Fruit fly (Drosophila melanogaster) whole organism, embryonic: ENCODE data around the gene hd.

Source experiments
- Adf1 ChIP-seq: fragments of 200-800 bp; sonication (Bioruptor generic); IDR thresholded peaks from 2 replicates; pipeline ENCODE4 v1.3.6; 2022; ENCODE audit warnings: missing biosample characterization, missing genetic modification characterization
- BEAF-32 ChIP-seq: fragments of 200-800 bp; sonication (Bioruptor generic); optimal IDR thresholded peaks from 3 replicates; lab custom pipeline; 2017; ENCODE audit warnings: missing biosample characterization, missing genetic modification characterization, mild to moderate bottlenecking, moderate library complexity, missing genetic modification reagents
- CG10274 ChIP-seq: fragments of 200-800 bp; sonication (Bioruptor generic); optimal IDR thresholded peaks from 3 replicates; lab custom pipeline; 2017; ENCODE audit warnings: missing biosample characterization, mild to moderate bottlenecking, missing genetic modification characterization
- CG11247 ChIP-seq: fragments of 200-800 bp; sonication (Bioruptor generic); IDR thresholded peaks from 2 replicates; pipeline ENCODE4 v1.3.6; 2022; ENCODE audit warnings: missing biosample characterization, missing genetic modification characterization
- CG14667 ChIP-seq: fragments of 200-800 bp; sonication (Bioruptor generic); IDR thresholded peaks from 2 replicates; pipeline ENCODE4 v1.3.6; 2022; ENCODE audit warnings: missing biosample characterization, missing genetic modification characterization
- CG1529 ChIP-seq: fragments of 200-800 bp; sonication (Bioruptor generic); optimal IDR thresholded peaks from 3 replicates; lab custom pipeline; 2018; ENCODE audit warnings: missing biosample characterization, missing genetic modification characterization
- CG1602 ChIP-seq: fragments of 200-800 bp; sonication (Bioruptor generic); optimal IDR thresholded peaks from 3 replicates; lab custom pipeline; 2016; ENCODE audit warnings: missing biosample characterization, missing genetic modification characterization
- CG17802 ChIP-seq: fragments of 200-800 bp; sonication (Bioruptor generic); optimal IDR thresholded peaks from 2 replicates; lab custom pipeline; 2018; ENCODE audit warnings: missing biosample characterization, mild to moderate bottlenecking, missing genetic modification characterization, moderate library complexity
- CG18619 ChIP-seq: fragments of 200-800 bp; sonication (Bioruptor generic); optimal IDR thresholded peaks from 3 replicates; lab custom pipeline; 2017; ENCODE audit warnings: missing biosample characterization, mild to moderate bottlenecking, missing genetic modification characterization
- CG2120 ChIP-seq: fragments of 200-800 bp; sonication (Bioruptor generic); optimal IDR thresholded peaks from 3 replicates; lab custom pipeline; 2016; ENCODE audit warnings: missing biosample characterization, missing genetic modification characterization
- CG6813 ChIP-seq: fragments of 200-800 bp; sonication (Bioruptor generic); optimal IDR thresholded peaks from 2 replicates; lab custom pipeline; 2017; ENCODE audit warnings: missing biosample characterization, missing genetic modification characterization, mild to moderate bottlenecking, moderate library complexity, missing genetic modification reagents
- CG7987 ChIP-seq: fragments of 200-800 bp; sonication (Bioruptor generic); optimal IDR thresholded peaks from 2 replicates; lab custom pipeline; 2018; ENCODE audit warnings: missing biosample characterization, mild to moderate bottlenecking, missing genetic modification characterization, moderate library complexity
- CoRest ChIP-seq: fragments of 200-800 bp; sonication (Bioruptor generic); optimal IDR thresholded peaks from 3 replicates; lab custom pipeline; 2018; ENCODE audit warnings: missing biosample characterization, mild to moderate bottlenecking, missing genetic modification characterization, moderate library complexity
- Ets65A ChIP-seq: fragments of 200-800 bp; sonication (Bioruptor generic); peaks from one replicate; lab custom pipeline; 2016; ENCODE audit warnings: missing biosample characterization, missing genetic modification characterization
- Ets97D ChIP-seq: fragments of 200-800 bp; sonication (Bioruptor generic); optimal IDR thresholded peaks from 3 replicates; lab custom pipeline; 2016; ENCODE audit warnings: missing biosample characterization, missing genetic modification characterization
- HLH54F ChIP-seq: fragments of 200-800 bp; sonication (Bioruptor generic); optimal IDR thresholded peaks from 3 replicates; lab custom pipeline; 2016; ENCODE audit warnings: missing biosample characterization, missing genetic modification characterization
- Hsf ChIP-seq: fragments of 200-800 bp; sonication (Bioruptor generic); optimal IDR thresholded peaks from 3 replicates; lab custom pipeline; 2016; ENCODE audit warnings: missing biosample characterization, missing genetic modification characterization
- Oli ChIP-seq: fragments of 200-800 bp; sonication (Bioruptor generic); optimal IDR thresholded peaks from 2 replicates; lab custom pipeline; 2018; ENCODE audit warnings: missing biosample characterization, mild to moderate bottlenecking, missing genetic modification characterization, moderate library complexity
- Ptx1 ChIP-seq: fragments of 200-800 bp; sonication (Bioruptor generic); IDR thresholded peaks from 2 replicates; pipeline ENCODE4 v1.3.6; 2022; ENCODE audit warnings: missing biosample characterization, missing genetic modification characterization
- Scr ChIP-seq: fragments of 200-800 bp; sonication (Bioruptor generic); IDR thresholded peaks from 2 replicates; pipeline ENCODE4 v1.3.6; 2022; ENCODE audit warnings: missing biosample characterization, missing genetic modification characterization; ENCODE audit not compliant: partially characterized antibody
- Side ChIP-seq: fragments of 200-800 bp; sonication (Bioruptor generic); optimal IDR thresholded peaks from 2 replicates; lab custom pipeline; 2016; ENCODE audit warnings: missing biosample characterization, missing genetic modification characterization
- amos ChIP-seq: fragments of 200-800 bp; sonication (Bioruptor generic); IDR thresholded peaks from 2 replicates; pipeline ENCODE4 v1.3.6; 2022; ENCODE audit warnings: missing biosample characterization, missing genetic modification characterization; ENCODE audit not compliant: partially characterized antibody
- bbx ChIP-seq: fragments of 200-800 bp; sonication (Bioruptor generic); IDR thresholded peaks from 2 replicates; pipeline ENCODE4 v1.3.6; 2022; ENCODE audit warnings: missing biosample characterization, missing genetic modification characterization; ENCODE audit not compliant: partially characterized antibody
- bsh ChIP-seq, 2 experiments: fragments of 200-800 bp; sonication (Bioruptor generic); optimal IDR thresholded peaks; 2 replicates each; lab custom pipeline; 2017 to 2018; ENCODE audit warnings: mild to moderate bottlenecking in 2 of 2, missing biosample characterization in 2 of 2, missing genetic modification characterization in 2 of 2, moderate library complexity in 1 of 2
- cas ChIP-seq: fragments of 200-800 bp; sonication (Bioruptor generic); IDR thresholded peaks from 2 replicates; pipeline ENCODE4 v1.3.6; 2022; ENCODE audit warnings: missing biosample characterization, missing genetic modification characterization
- dpn ChIP-seq, 2 experiments: fragments of 200-800 bp; sonication (Bioruptor generic); optimal IDR thresholded peaks; 3 replicates each; lab custom pipeline; 2016; ENCODE audit warnings: missing biosample characterization in 2 of 2, missing genetic modification characterization in 2 of 2
- dysf ChIP-seq: fragments of 200-800 bp; sonication (Bioruptor generic); IDR thresholded peaks from 3 replicates; pipeline ENCODE4 v1.3.6; 2022; ENCODE audit warnings: missing biosample characterization, missing genetic modification characterization
- eyg ChIP-seq: fragments of 200-800 bp; sonication (Bioruptor generic); optimal IDR thresholded peaks from 3 replicates; lab custom pipeline; 2016; ENCODE audit warnings: missing biosample characterization, missing genetic modification characterization
- fd64A ChIP-seq: fragments of 200-800 bp; sonication (Bioruptor generic); optimal IDR thresholded peaks from 3 replicates; lab custom pipeline; 2018; ENCODE audit warnings: missing biosample characterization, mild to moderate bottlenecking, missing genetic modification characterization
- gsb-n ChIP-seq: fragments of 200-800 bp; sonication (Bioruptor generic); optimal IDR thresholded peaks from 3 replicates; lab custom pipeline; 2018; ENCODE audit warnings: missing biosample characterization, mild to moderate bottlenecking, missing genetic modification characterization
- inv ChIP-seq: fragments of 200-800 bp; sonication (Bioruptor generic); IDR thresholded peaks from 2 replicates; pipeline ENCODE4 v1.3.6; 2022; ENCODE audit warnings: missing biosample characterization, missing genetic modification characterization; ENCODE audit not compliant: partially characterized antibody
- jumu ChIP-seq: fragments of 200-800 bp; sonication (Bioruptor generic); optimal IDR thresholded peaks from 3 replicates; lab custom pipeline; 2016; ENCODE audit warnings: missing biosample characterization, missing genetic modification characterization
- kah ChIP-seq: fragments of 200-800 bp; sonication (Bioruptor generic); optimal IDR thresholded peaks from 2 replicates; lab custom pipeline; 2018; ENCODE audit warnings: missing biosample characterization, mild to moderate bottlenecking, missing genetic modification characterization
- kni ChIP-seq: fragments of 200-800 bp; sonication (Bioruptor generic); optimal IDR thresholded peaks from 3 replicates; lab custom pipeline; 2017; ENCODE audit warnings: mild to moderate bottlenecking, missing biosample characterization, missing genetic modification reagents, missing genetic modification characterization
- maf-S ChIP-seq: fragments of 200-800 bp; sonication (Bioruptor generic); optimal IDR thresholded peaks from 2 replicates; lab custom pipeline; 2016; ENCODE audit warnings: missing biosample characterization, missing genetic modification characterization
- nerfin-2 ChIP-seq: fragments of 200-800 bp; sonication (Bioruptor generic); IDR thresholded peaks from 2 replicates; pipeline ENCODE4 v1.3.6; 2022; ENCODE audit warnings: missing biosample characterization, missing genetic modification characterization; ENCODE audit not compliant: partially characterized antibody
- oc ChIP-seq: fragments of 200-800 bp; sonication (Bioruptor generic); optimal IDR thresholded peaks from 2 replicates; lab custom pipeline; 2018; ENCODE audit warnings: missing biosample characterization, mild to moderate bottlenecking, missing genetic modification characterization, moderate library complexity
- pan ChIP-seq, 4 experiments: fragments of >200 bp in 3 of 4; fragments of 200-800 bp in 1 of 4; sonication (Bioruptor generic) in 1 of 4; optimal IDR thresholded peaks in 3 of 4; IDR thresholded peaks in 1 of 4; 2 replicates each; pipeline versions ENCODE4 v1.3.6 to Lab custom; 2017 to 2022; ENCODE audit warnings: missing biosample characterization in 2 of 4, missing genetic modification characterization in 2 of 4, mixed read lengths in 1 of 4
- pb ChIP-seq: fragments of 200-800 bp; sonication (Bioruptor generic); optimal IDR thresholded peaks from 3 replicates; lab custom pipeline; 2016; ENCODE audit warnings: missing biosample characterization, missing genetic modification characterization
- prd ChIP-seq, 3 experiments: fragments of >200 bp in 2 of 3; fragments of 200-800 bp in 1 of 3; sonication (Bioruptor generic) in 1 of 3; optimal IDR thresholded peaks in 2 of 3; IDR thresholded peaks in 1 of 3; 2 replicates in 2 of 3; 3 replicates in 1 of 3; pipeline versions ENCODE4 v1.3.6 to Lab custom; 2017 to 2022; ENCODE audit warnings: missing biosample characterization in 1 of 3, missing genetic modification characterization in 1 of 3
- row ChIP-seq: fragments of 200-800 bp; sonication (Bioruptor generic); IDR thresholded peaks from 3 replicates; pipeline ENCODE4 v1.3.6; 2022; ENCODE audit warnings: missing biosample characterization, missing genetic modification characterization
- stwl ChIP-seq: fragments of 200-800 bp; sonication (Bioruptor generic); optimal IDR thresholded peaks from 3 replicates; lab custom pipeline; 2018; ENCODE audit warnings: missing biosample characterization, mild to moderate bottlenecking, missing genetic modification characterization, moderate library complexity
- tap ChIP-seq: fragments of 200-800 bp; optimal IDR thresholded peaks from 3 replicates; lab custom pipeline; 2019; ENCODE audit warnings: missing biosample characterization, mild to moderate bottlenecking, missing genetic modification characterization, moderate library complexity
- tgo ChIP-seq: fragments of 200-800 bp; sonication (Bioruptor generic); IDR thresholded peaks from 3 replicates; pipeline ENCODE4 v1.3.6; 2022; ENCODE audit warnings: missing biosample characterization, missing genetic modification characterization
- toy ChIP-seq: fragments of 200-800 bp; sonication (Bioruptor generic); IDR thresholded peaks from 2 replicates; pipeline ENCODE4 v1.3.6; 2022; ENCODE audit warnings: missing biosample characterization, missing genetic modification characterization
- tx ChIP-seq: fragments of 200-800 bp; sonication (Bioruptor generic); optimal IDR thresholded peaks from 2 replicates; lab custom pipeline; 2016; ENCODE audit warnings: missing biosample characterization, missing genetic modification characterization
- unc-4 ChIP-seq: fragments of 200-800 bp; sonication (Bioruptor generic); IDR thresholded peaks from 2 replicates; pipeline ENCODE4 v1.3.6; 2022; ENCODE audit warnings: missing biosample characterization, missing genetic modification characterization; ENCODE audit not compliant: partially characterized antibody
- zfh1 ChIP-seq: fragments of 200-800 bp; sonication (Bioruptor generic); IDR thresholded peaks from 3 replicates; pipeline ENCODE4 v1.3.6; 2022; ENCODE audit warnings: missing biosample characterization, missing genetic modification characterization

Gene hd

DNA sequence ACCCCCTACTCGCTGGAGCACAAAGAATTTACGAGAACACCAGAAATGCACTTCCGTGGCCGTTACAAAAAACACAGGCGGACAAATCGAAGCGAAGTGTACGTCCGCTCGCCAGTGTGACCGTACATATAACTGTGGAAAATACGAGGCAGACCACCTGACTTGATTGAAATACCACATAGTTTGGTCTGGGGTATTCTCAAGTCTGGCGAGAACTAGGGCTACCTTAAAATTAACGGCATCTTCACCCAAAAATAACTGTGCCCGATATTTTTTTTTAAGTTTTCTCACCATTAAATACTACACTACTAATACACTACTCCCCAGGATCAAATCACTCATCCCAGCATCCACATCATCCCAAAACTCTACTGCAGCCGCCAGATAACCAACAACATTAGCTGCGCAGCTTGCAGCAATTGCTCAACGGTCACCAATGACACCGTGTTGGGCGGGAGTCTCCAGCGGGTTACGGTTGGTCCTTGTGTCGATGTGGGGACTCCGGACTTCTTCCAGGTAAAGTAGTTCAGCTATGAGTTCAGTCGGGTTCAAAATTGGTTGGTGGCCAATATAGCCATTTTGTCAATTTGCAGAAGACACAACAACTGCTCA lies 6.5 kb downstream of the hd start, which contains the start of gene Cerk (continued):
- TF ChIP-seq kni (GFP tag; lab: Kevin White, UChicago) (no peak), tap (tag; lab: Kevin White, UChicago) (no peak), Side (GFP tag; lab: Kevin White, UChicago) (peak; percentile 22), gsb-n (tag; lab: Kevin White, UChicago) (no peak), fd64A (GFP tag; lab: Kevin White, UChicago) (no peak), Ptx1 (GFP tag; lab: Robert Waterston, UW) (peak; percentile 32; the same call in 1 of the 2 replicates), pb (GFP tag; lab: Kevin White, UChicago) (no peak), inv (peak; percentile 42; the same call in 1 of the 2 replicates), zfh1 (GFP tag; lab: Robert Waterston, UW) (0 out of 3 replicates have a peak, but pooled peaks have one; percentile 28), kah (GFP tag; lab: Kevin White, UChicago) (peak; percentile 55), CG1529 (GFP tag; lab: Kevin White, UChicago) (no peak), Ets65A (GFP tag; lab: Kevin White, UChicago) (peak; percentile 32), bbx (peak; percentile 57), CG11247 (no peak), Hsf (GFP tag; lab: Kevin White, UChicago) (peak; percentile 24), CG14667 (GFP tag; lab: Robert Waterston, UW) (no peak; the same call in 1 of the 2 replicates), CG10274 (GFP tag; lab: Kevin White, UChicago) (no peak), jumu (GFP tag; lab: Kevin White, UChicago) (peak; percentile 5), tx (peak; percentile 27), dpn (GFP tag; optimal IDR thresholded peaks at IDR 0.05; lab: Kevin White, UChicago) (peak; percentile 47 to 67), CG18619 (no peak), Oli (tag; lab: Kevin White, UChicago) (no peak), tgo (GFP tag; lab: Robert Waterston, UW) (no peak), pan (optimal IDR thresholded peaks at IDR 0.05; lab: Kevin White, UChicago) (no peak), pan (GFP tag; optimal IDR thresholded peaks at IDR 0.05 in 1 of 2, IDR thresholded peaks at IDR 0.05 in 1 of 2) (peak in 1 of 2 experiments; percentile 23), amos (peak; percentile 69; the same call in 1 of the 2 replicates), toy (no peak), cas (GFP tag; lab: Robert Waterston, UW) (no peak), row (GFP tag; lab: Robert Waterston, UW) (peak; percentile 87), CG6813 (GFP tag; lab: Kevin White, UChicago) (no peak), dysf (peak; percentile 58; the same call in 2 of the 3 replicates), CG7987 (GFP tag; lab: Kevin White, UChicago) (peak; percentile 55), CG17802 (tag; lab: Kevin White, UChicago) (peak; percentile 38), nerfin-2 (peak; percentile 57), oc (tag; lab: Kevin White, UChicago) (no peak), BEAF-32 (GFP tag; lab: Kevin White, UChicago) (peak; percentile 68), prd (optimal IDR thresholded peaks at IDR 0.05; lab: Kevin White, UChicago) (no peak), prd (GFP tag; IDR thresholded peaks at IDR 0.05; lab: Robert Waterston, UW) (peak; percentile 48; the same call in 1 of the 3 replicates), CoRest (tag; lab: Kevin White, UChicago) (peak; percentile 62), unc-4 (GFP tag; lab: Robert Waterston, UW) (peak; percentile 51; the same call in 1 of the 2 replicates), HLH54F (GFP tag; lab: Kevin White, UChicago) (peak; percentile 28), Ets97D (GFP tag; lab: Kevin White, UChicago) (peak; percentile 78), maf-S (no peak), Scr (GFP tag; lab: Robert Waterston, UW) (peak; percentile 55), Adf1 (GFP tag; lab: Robert Waterston, UW) (no peak), stwl (peak; percentile 74), bsh (GFP tag; optimal IDR thresholded peaks at IDR 0.05; lab: Kevin White, UChicago) (peak in 1 of 2 experiments; percentile 10), CG2120 (peak; percentile 64), eyg (peak; percentile 59), CG1602 (GFP tag; lab: Kevin White, UChicago) (no peak)
